Worm (Caenorhabditis elegans) whole organism, midembryonic: ENCODE results near the gene F38B2.6.

Experiments used
- T22C8.4 ChIP-seq: fragments of 200-800 bp; sonication (Bioruptor generic); IDR thresholded peaks from 2 replicates; pipeline ENCODE4 v1.3.6; 2022; ENCODE audit warnings: missing genetic modification characterization, missing compliant biosample characterization
- cog-1 ChIP-seq: sonication (generic microtip); optimal IDR thresholded peaks from 2 replicates; lab custom pipeline; 2016; ENCODE audit warnings: missing genetic modification characterization, missing compliant biosample characterization
- flt-1 ChIP-seq: fragments of 200-800 bp; sonication (Bioruptor generic); IDR thresholded peaks from 2 replicates; pipeline ENCODE4 v1.3.6; 2022; ENCODE audit warnings: missing genetic modification characterization, missing compliant biosample characterization
- klf-2 ChIP-seq: fragments of 200-800 bp; sonication (Bioruptor generic); conservative IDR thresholded peaks from 2 replicates; pipeline ENCODE4 v1.3.6; 2022; ENCODE audit warnings: missing genetic modification reagents, missing genetic modification characterization, missing compliant biosample characterization
- med-1 ChIP-seq: sonication (generic microtip); optimal IDR thresholded peaks from 2 replicates; lab custom pipeline; 2017; ENCODE audit warnings: missing genetic modification characterization, mild to moderate bottlenecking, missing compliant biosample characterization, antibody characterized with exemption, missing genetic modification reagents; ENCODE audit not compliant: insufficient read depth
- ref-1 ChIP-seq: fragments of 200-800 bp; sonication (Bioruptor generic); conservative IDR thresholded peaks from 2 replicates; pipeline ENCODE4 v1.3.6; 2022; ENCODE audit warnings: missing genetic modification reagents, missing genetic modification characterization, missing compliant biosample characterization
- tab-1 ChIP-seq: fragments of 200-800 bp; sonication (Bioruptor generic); IDR thresholded peaks from 2 replicates; pipeline ENCODE4 v1.3.6; 2022; ENCODE audit warnings: missing genetic modification characterization, missing compliant biosample characterization
- ztf-23 ChIP-seq: fragments of 200-800 bp; sonication (Bioruptor generic); IDR thresholded peaks from 2 replicates; pipeline ENCODE4 v1.3.6; 2022; ENCODE audit warnings: missing genetic modification reagents, missing genetic modification characterization, missing compliant biosample characterization
- ztf-29 ChIP-seq: fragments of 200-800 bp; sonication (Bioruptor generic); IDR thresholded peaks from 2 replicates; pipeline ENCODE4 v1.3.6; 2022; ENCODE audit warnings: missing genetic modification reagents, missing genetic modification characterization, missing compliant biosample characterization

Gene F38B2.6

DNA sequence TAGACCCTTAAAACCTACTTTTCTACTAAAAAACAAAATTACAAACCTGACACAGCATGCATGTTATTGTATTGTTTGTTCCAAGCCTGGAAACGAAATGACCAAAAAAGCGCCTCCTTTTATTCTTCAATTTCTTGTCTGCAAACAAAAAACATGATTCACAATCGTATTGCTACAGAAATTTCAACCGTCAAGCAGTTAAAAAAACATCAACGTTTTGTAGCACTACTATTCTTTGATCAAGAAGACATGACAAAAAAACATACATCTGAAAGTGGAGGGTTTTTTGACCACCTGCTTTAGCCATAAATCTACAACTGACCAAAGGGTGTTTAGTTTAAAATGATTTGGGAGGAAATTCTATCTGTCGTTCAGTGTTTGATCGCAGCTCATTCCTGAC, at the start of gene F38B2.6:
TSS of gene F38B2.6 (minus strand) at position 101 of the 400 bp plus-strand sequence.
- TF ChIP-seq med-1 (GFP tag; lab: Kevin White, UChicago) (no peak), ztf-23 (GFP tag; lab: Robert Waterston, UW) (no peak), klf-2 (GFP tag; lab: Robert Waterston, UW) (no peak), tab-1 (GFP tag; lab: Robert Waterston, UW) (no peak), cog-1 (no peak), T22C8.4 (GFP tag; lab: Robert Waterston, UW) (no peak), ref-1 (GFP tag; lab: Robert Waterston, UW) (no peak), flt-1 (GFP tag; lab: Robert Waterston, UW) (no peak), ztf-29 (GFP tag; lab: Robert Waterston, UW) (no peak)

- no peak for TF ChIP-seq T22C8.4 (GFP tag; lab: Robert Waterston, UW)
- TF ChIP-seq cog-1 = no peak
- TF ChIP-seq ztf-23 (GFP tag; lab: Robert Waterston, UW) = no peak
- TF ChIP-seq flt-1 (GFP tag; lab: Robert Waterston, UW) = no peak
- TF ChIP-seq med-1 (GFP tag; lab: Kevin White, UChicago) = no peak
- no peak for TF ChIP-seq klf-2 (GFP tag; lab: Robert Waterston, UW)
- TF ChIP-seq ref-1 (GFP tag; lab: Robert Waterston, UW) = no peak
- TF ChIP-seq tab-1 (GFP tag; lab: Robert Waterston, UW) = no peak
- no peak for TF ChIP-seq ztf-29 (GFP tag; lab: Robert Waterston, UW)
These were observed 48.4 kb upstream of the F38B2.6 start, which contains the start of gene npr-9 for ce11 chrX:11329424-11329823. Gene npr-9, plus strand, starts transcription at chrX:11329724.

ce11 chrX:11328710-11329109, 47.7 kb upstream of the F38B2.6 start:
- TF ChIP-seq klf-2 (GFP tag; lab: Robert Waterston, UW) (no peak), med-1 (GFP tag; lab: Kevin White, UChicago) (no peak), tab-1 (GFP tag; lab: Robert Waterston, UW) (no peak), ztf-29 (GFP tag; lab: Robert Waterston, UW) (no peak), ref-1 (GFP tag; lab: Robert Waterston, UW) (no peak), cog-1 (no peak), flt-1 (GFP tag; lab: Robert Waterston, UW) (no peak), T22C8.4 (GFP tag; lab: Robert Waterston, UW) (no peak), ztf-23 (GFP tag; lab: Robert Waterston, UW) (no peak)

DNA sequence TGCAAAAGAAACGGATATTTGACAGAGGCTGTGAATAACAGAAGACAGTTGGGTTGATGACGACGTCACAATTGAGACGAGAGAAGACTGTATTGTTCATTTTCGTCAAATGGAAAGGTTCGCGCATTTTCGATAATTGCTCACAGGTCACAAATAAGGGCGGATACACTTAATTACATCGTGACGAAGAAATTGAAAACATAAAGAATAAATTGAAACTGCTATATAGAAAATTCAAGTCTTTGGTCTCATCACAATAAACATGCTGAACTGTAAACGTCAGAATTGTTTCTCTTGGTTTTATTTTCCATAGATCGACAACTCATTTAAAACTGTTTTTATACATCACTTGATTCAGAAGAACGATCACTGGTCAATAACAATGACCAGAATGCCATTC, 45.8 kb upstream of the F38B2.6 start, which contains the start of gene ZK455.5:
TSS of gene ZK455.5 (minus strand) at position 101 of the 400 bp plus-strand sequence.
- TF ChIP-seq tab-1 (GFP tag; lab: Robert Waterston, UW) = no peak
- no peak for TF ChIP-seq cog-1
- no peak for TF ChIP-seq ztf-23 (GFP tag; lab: Robert Waterston, UW)
- no peak for TF ChIP-seq ref-1 (GFP tag; lab: Robert Waterston, UW)
- TF ChIP-seq med-1 (GFP tag; lab: Kevin White, UChicago) = no peak

- TF ChIP-seq flt-1 (GFP tag; lab: Robert Waterston, UW) (no peak), ref-1 (GFP tag; lab: Robert Waterston, UW) (no peak), tab-1 (GFP tag; lab: Robert Waterston, UW) (no peak), klf-2 (GFP tag; lab: Robert Waterston, UW) (no peak), med-1 (GFP tag; lab: Kevin White, UChicago) (no peak), ztf-23 (GFP tag; lab: Robert Waterston, UW) (no peak), ztf-29 (GFP tag; lab: Robert Waterston, UW) (no peak), T22C8.4 (GFP tag; lab: Robert Waterston, UW) (no peak), cog-1 (no peak)
These were observed 43.2 kb upstream of the F38B2.6 start, which contains the start of gene asm-2 for ce11 chrX:11324240-11324639. Gene asm-2, minus strand, starts transcription at chrX:11324251.

DNA sequence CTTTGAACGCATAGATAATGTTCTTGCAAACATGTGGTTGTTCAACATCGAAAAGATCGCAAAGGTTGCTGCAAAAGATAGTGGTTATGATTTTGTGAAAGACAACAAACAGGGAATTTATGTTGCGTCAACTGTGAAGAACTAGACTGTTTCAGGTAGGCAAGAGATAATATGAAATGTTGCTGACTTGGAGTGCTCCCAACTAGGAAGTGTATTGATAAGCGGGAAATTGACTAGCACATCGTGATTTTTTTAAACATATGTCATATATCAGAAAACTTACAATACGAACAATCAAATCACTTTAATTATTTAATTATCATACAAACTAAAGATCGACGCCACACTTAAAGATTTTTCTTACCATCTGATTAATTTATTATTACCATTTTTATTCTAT, 42.2 kb upstream of the F38B2.6 start:
- no peak for TF ChIP-seq cog-1
- TF ChIP-seq klf-2 (GFP tag; lab: Robert Waterston, UW) = no peak
- TF ChIP-seq tab-1 (GFP tag; lab: Robert Waterston, UW) = no peak
- no peak for TF ChIP-seq flt-1 (GFP tag; lab: Robert Waterston, UW)
- no peak for TF ChIP-seq ztf-23 (GFP tag; lab: Robert Waterston, UW)
- no peak for TF ChIP-seq med-1 (GFP tag; lab: Kevin White, UChicago)
- no peak for TF ChIP-seq T22C8.4 (GFP tag; lab: Robert Waterston, UW)
- TF ChIP-seq ztf-29 (GFP tag; lab: Robert Waterston, UW) = no peak
- no peak for TF ChIP-seq ref-1 (GFP tag; lab: Robert Waterston, UW)

ce11 chrX:11317939-11318338, 36.9 kb upstream of the F38B2.6 start, which contains the start of gene hizr-1:
Gene hizr-1, plus strand, starts transcription at chrX:11318278.
- TF ChIP-seq ztf-29 (GFP tag; lab: Robert Waterston, UW) (no peak), flt-1 (GFP tag; lab: Robert Waterston, UW) (no peak)

- no peak for TF ChIP-seq ztf-29 (GFP tag; lab: Robert Waterston, UW)
These were observed 35.7 kb upstream of the F38B2.6 start, which contains the start of gene nlp-57 for ce11 chrX:11316750-11317149. Gene nlp-57, plus strand, starts transcription at chrX:11317050.

DNA sequence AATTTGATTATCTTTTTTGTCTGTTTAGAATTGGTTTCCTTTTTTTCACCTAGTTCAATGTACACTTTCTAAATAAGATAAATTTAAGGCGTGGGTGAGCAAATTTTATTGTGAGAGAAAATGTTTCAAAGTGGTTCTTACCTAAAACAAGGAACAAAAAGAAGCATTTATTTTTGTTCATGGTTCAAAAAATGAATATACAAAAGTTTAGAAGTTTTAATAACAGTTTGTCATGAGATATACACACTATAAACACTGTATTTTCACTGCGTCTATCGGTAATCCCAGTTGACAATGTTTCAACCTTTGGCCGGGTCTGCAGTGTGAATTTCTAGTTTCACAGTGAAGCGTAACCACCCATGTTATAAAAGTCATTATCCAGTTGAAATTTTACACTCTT, 34.3 kb upstream of the F38B2.6 start, which contains the start of gene F08G12.11:
TSS of gene F08G12.11 (minus strand) at position 181 of the 400 bp plus-strand sequence.
- no peak for TF ChIP-seq T22C8.4 (GFP tag; lab: Robert Waterston, UW)
- no peak for TF ChIP-seq klf-2 (GFP tag; lab: Robert Waterston, UW)
- TF ChIP-seq tab-1 (GFP tag; lab: Robert Waterston, UW) = no peak
- TF ChIP-seq cog-1 = no peak
- TF ChIP-seq ztf-29 (GFP tag; lab: Robert Waterston, UW) = no peak
- no peak for TF ChIP-seq ztf-23 (GFP tag; lab: Robert Waterston, UW)
- no peak for TF ChIP-seq flt-1 (GFP tag; lab: Robert Waterston, UW)
- no peak for TF ChIP-seq ref-1 (GFP tag; lab: Robert Waterston, UW)
- no peak for TF ChIP-seq med-1 (GFP tag; lab: Kevin White, UChicago)
